Worm (Caenorhabditis elegans): ENCODE data around the gene T22E5.1.
A peak's percentile ranks its signal among the peaks of the same experiment; 100 is the strongest.

T22E5.1 gene

DNA sequence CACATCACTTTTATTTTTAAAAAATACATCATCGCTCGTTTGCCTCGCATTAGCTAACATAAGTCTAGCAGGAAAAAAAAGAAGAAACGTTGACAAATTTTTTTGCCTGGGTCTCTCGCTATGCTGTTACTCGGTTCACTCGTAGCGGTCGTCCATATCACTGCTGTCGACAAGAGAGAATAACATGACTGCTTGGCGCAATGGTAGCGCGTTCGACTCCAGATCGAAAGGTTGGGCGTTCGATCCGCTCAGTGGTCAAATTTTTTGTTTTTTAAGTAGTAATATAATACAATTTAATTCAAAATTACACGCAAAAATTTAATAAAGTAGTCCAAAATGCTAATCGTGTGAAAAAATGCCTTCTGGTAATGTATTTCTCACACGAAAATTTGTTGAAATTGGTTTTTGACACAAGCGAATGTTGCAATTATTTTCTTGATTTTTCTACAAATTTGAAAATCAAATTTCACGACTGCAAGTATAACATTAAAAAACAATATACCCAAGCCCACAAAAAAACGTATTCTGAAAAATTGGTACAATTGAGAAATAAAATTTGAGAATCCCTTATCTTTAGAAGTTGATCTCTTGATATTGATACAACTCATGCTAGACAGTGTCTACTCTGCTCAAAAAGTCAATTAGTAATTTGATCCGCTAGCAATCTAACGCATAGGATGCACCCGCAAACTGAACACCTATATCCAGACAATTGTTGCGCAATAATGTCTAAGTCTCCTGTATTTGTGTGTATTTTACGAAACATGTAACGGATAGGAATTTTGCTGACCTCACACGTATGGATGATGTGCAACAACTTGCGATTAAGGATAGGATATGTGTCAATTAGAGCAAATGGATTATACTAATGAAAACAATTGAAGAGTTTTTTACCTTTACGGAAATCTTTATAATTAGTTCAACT, 41.2 kb upstream of the T22E5.1 start (continued):
- peak; percentile 63 for TF ChIP-seq nhr-111 (GFP tag; optimal IDR thresholded peaks at IDR 0.05)
- TF ChIP-seq Y105C5A.15 (GFP tag; IDR thresholded peaks at IDR 0.05): peak; percentile 91
- TF ChIP-seq F10B5.3 (tag; optimal IDR thresholded peaks at IDR 0.05): no peak
- peak; percentile 66 for TF ChIP-seq gei-8 (GFP tag; optimal IDR thresholded peaks at IDR 0.05)
- no peak for TF ChIP-seq R02D3.7 (tag; optimal IDR thresholded peaks at IDR 0.05)
- TF ChIP-seq F26F4.8 (GFP tag; conservative IDR thresholded peaks at IDR 0.05): peak; percentile 90
- TF ChIP-seq snpc-1.2 (GFP tag; IDR thresholded peaks at IDR 0.05): peak; percentile 83
- peak; percentile 73 for TF ChIP-seq rbr-2 (tag; optimal IDR thresholded peaks at IDR 0.05)
- no peak for TF ChIP-seq cey-2 (tag; optimal IDR thresholded peaks at IDR 0.05; ENCODE audit: borderline replicate concordance, insufficient read depth)
- peak; percentile 48; the same call in 1 of the 2 replicates for TF ChIP-seq mdt-29 (GFP tag; IDR thresholded peaks at IDR 0.05)
- peak; percentile 86 for TF ChIP-seq daf-19 (GFP tag; conservative IDR thresholded peaks at IDR 0.05)
- no peak for TF ChIP-seq jun-1 (tag; optimal IDR thresholded peaks at IDR 0.05)
- peak; percentile 45 for TF ChIP-seq unc-130 (GFP tag; optimal IDR thresholded peaks at IDR 0.05)
- peak; percentile 69 to 79 for TF ChIP-seq daf-16 (GFP tag; optimal IDR thresholded peaks at IDR 0.05)
- peak; percentile 54 for TF ChIP-seq daf-16 (tag; optimal IDR thresholded peaks at IDR 0.05)
- peak; percentile 54 for TF ChIP-seq dve-1 (tag; optimal IDR thresholded peaks at IDR 0.05; ENCODE audit: insufficient read depth)
- TF ChIP-seq ces-1 (GFP tag; optimal IDR thresholded peaks at IDR 0.05): no peak
- no peak for TF ChIP-seq daf-12 (tag; optimal IDR thresholded peaks at IDR 0.05)
- no peak; the same call in 1 of the 2 replicates for TF ChIP-seq arid-1 (GFP tag; conservative IDR thresholded peaks at IDR 0.05)
- no peak for TF ChIP-seq ama-1 (optimal IDR thresholded peaks at IDR 0.05)
- no peak for TF ChIP-seq nhr-76 (tag; optimal IDR thresholded peaks at IDR 0.05)
- TF ChIP-seq zfp-2 (tag; optimal IDR thresholded peaks at IDR 0.05): peak; percentile 38
- no peak for TF ChIP-seq lin-39 (tag; optimal IDR thresholded peaks at IDR 0.05)
- no peak for TF ChIP-seq daf-8 (GFP tag; IDR thresholded peaks at IDR 0.05)
- TF ChIP-seq nhr-42 (GFP tag; IDR thresholded peaks at IDR 0.05): 0 out of 2 replicates have a peak, but pooled peaks have one; percentile 16
- TF ChIP-seq set-16 (GFP tag; IDR thresholded peaks at IDR 0.05): no peak
- peak; percentile 61 for TF ChIP-seq nhr-48 (tag; optimal IDR thresholded peaks at IDR 0.05)
- no peak for TF ChIP-seq mdl-1 (tag; optimal IDR thresholded peaks at IDR 0.05)
- TF ChIP-seq Y5F2A.4 (GFP tag; optimal IDR thresholded peaks at IDR 0.05): peak; percentile 40
- no peak; the same call in 1 of the 2 replicates for TF ChIP-seq lim-7 (GFP tag; IDR thresholded peaks at IDR 0.05)
- TF ChIP-seq nhr-28 (tag; optimal IDR thresholded peaks at IDR 0.05): peak; percentile 24
- TF ChIP-seq D1046.2 (GFP tag; IDR thresholded peaks at IDR 0.05): peak; percentile 87
- peak; percentile 43 for TF ChIP-seq zip-2 (tag; optimal IDR thresholded peaks at IDR 0.05)
- no peak; the same call in 1 of the 2 replicates for TF ChIP-seq lin-38 (GFP tag; IDR thresholded peaks at IDR 0.05)
- TF ChIP-seq zfp-3 (GFP tag; conservative IDR thresholded peaks at IDR 0.05): peak; percentile 66
- peak; percentile 43; the same call in 1 of the 2 replicates for TF ChIP-seq lin-29 (GFP tag; IDR thresholded peaks at IDR 0.05)
- no peak for TF ChIP-seq nhr-10 (tag; optimal IDR thresholded peaks at IDR 0.05)
- no peak for TF ChIP-seq nhr-102 (tag; optimal IDR thresholded peaks at IDR 0.05)
- TF ChIP-seq attf-4 (tag; optimal IDR thresholded peaks at IDR 0.05): no peak
- TF ChIP-seq ZK337.2 (GFP tag; IDR thresholded peaks at IDR 0.05): 0 out of 2 replicates have a peak, but pooled peaks have one; percentile 40
- TF ChIP-seq dmd-9 (GFP tag; IDR thresholded peaks at IDR 0.05): peak; percentile 67; the same call in 1 of the 2 replicates
- no peak for TF ChIP-seq unc-39 (tag; optimal IDR thresholded peaks at IDR 0.05)
- TF ChIP-seq tra-1 (GFP tag; IDR thresholded peaks at IDR 0.05): peak; percentile 80; the same call in 1 of the 2 replicates
- TF ChIP-seq snpc-4 (tag; optimal IDR thresholded peaks at IDR 0.05): no peak
- TF ChIP-seq fos-1 (tag; optimal IDR thresholded peaks at IDR 0.05): no peak
- TF ChIP-seq aha-1 (tag): peak; percentile 92
- peak; percentile 56; the same call in 1 of the 2 replicates for TF ChIP-seq nhr-41 (GFP tag; IDR thresholded peaks at IDR 0.05)
- peak; percentile 60 for TF ChIP-seq lir-3 (tag; optimal IDR thresholded peaks at IDR 0.05)
